Fruit fly (Drosophila melanogaster): Measurements from ENCODE around the gene CG15892.

Gene CG15892

DNA sequence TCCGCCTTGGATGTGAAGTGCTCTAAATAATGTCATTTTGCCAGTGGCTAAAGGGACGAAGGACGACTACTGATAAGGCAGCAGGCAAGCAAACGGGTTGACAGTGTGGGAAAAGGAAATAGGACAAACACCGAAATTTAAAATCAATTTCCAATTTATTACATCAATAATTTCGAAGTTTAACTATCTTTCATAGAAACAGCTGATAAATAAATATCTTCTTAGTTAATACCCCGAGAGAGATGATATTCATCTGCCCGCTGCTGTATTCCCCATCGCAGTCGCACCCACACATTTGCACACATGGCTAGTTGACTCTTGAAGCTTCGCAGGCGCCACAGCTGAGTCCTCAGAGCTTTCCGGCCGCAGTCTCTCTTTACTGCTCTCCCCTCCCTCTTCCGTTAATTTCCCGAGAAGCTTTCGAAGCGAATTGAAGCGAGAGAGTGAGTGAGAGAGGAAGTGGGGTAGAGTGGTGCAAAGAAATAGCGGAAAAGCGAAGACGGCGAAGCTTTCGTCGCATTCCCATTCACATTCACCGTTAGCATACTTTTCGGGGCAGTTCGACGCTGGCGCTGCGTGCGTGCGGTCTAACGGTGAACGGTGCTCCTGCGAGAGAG is 22.8 kb upstream of the CG15892 start (continued):
- peak; percentile 55; the same call in 1 of the 3 replicates for TF ChIP-seq so (GFP tag; IDR thresholded peaks at IDR 0.05)
- peak; percentile 82 for TF ChIP-seq Rfx (GFP tag; IDR thresholded peaks at IDR 0.05)
- TF ChIP-seq nmo (GFP tag; optimal IDR thresholded peaks at IDR 0.05), result peak; percentile 43
- TF ChIP-seq CG7928 (GFP tag; optimal IDR thresholded peaks at IDR 0.05), result peak; percentile 7
- peak; percentile 35 for TF ChIP-seq Max (GFP tag; optimal IDR thresholded peaks at IDR 0.05)
- no peak for TF ChIP-seq Bdp1 (GFP tag; optimal IDR thresholded peaks at IDR 0.05)
- TF ChIP-seq Usf (GFP tag; optimal IDR thresholded peaks at IDR 0.05), result no peak
- no peak for TF ChIP-seq Hmx (GFP tag; optimal IDR thresholded peaks at IDR 0.05)
- TF ChIP-seq Hmr (GFP tag; optimal IDR thresholded peaks at IDR 0.05), result peak; percentile 85
- TF ChIP-seq CG9797 (GFP tag; optimal IDR thresholded peaks at IDR 0.05), result no peak
- TF ChIP-seq zfh2 (GFP tag; optimal IDR thresholded peaks at IDR 0.05), result peak; percentile 26
- TF ChIP-seq CG31365 (tag; optimal IDR thresholded peaks at IDR 0.05), result no peak
- TF ChIP-seq CG3995 (GFP tag; optimal IDR thresholded peaks at IDR 0.05), result peak; percentile 7
- TF ChIP-seq CG31441 (GFP tag; IDR thresholded peaks at IDR 0.05), result peak; percentile 51
- peak; percentile 70 for TF ChIP-seq Xrp1 (GFP tag; IDR thresholded peaks at IDR 0.05)
- no peak for TF ChIP-seq CG16813 (GFP tag; IDR thresholded peaks at IDR 0.05; ENCODE audit: partially characterized antibody)
- peak; percentile 66 for TF ChIP-seq gem (tag; optimal IDR thresholded peaks at IDR 0.05)
- TF ChIP-seq vfl (GFP tag; optimal IDR thresholded peaks at IDR 0.05), result no peak
- peak; percentile 80 for TF ChIP-seq Meics (GFP tag; optimal IDR thresholded peaks at IDR 0.05)
- no peak for TF ChIP-seq emc (GFP tag; optimal IDR thresholded peaks at IDR 0.05)
- no peak for TF ChIP-seq nom (GFP tag; optimal IDR thresholded peaks at IDR 0.05)
- TF ChIP-seq jigr1 (GFP tag; IDR thresholded peaks at IDR 0.05), result no peak
- peak; percentile 64 for TF ChIP-seq CG30403 (GFP tag; optimal IDR thresholded peaks at IDR 0.05)
- no peak for TF ChIP-seq pnt (GFP tag; optimal IDR thresholded peaks at IDR 0.05)
- TF ChIP-seq lbe (GFP tag; optimal IDR thresholded peaks at IDR 0.05), result no peak
- TF ChIP-seq CG4617 (GFP tag; optimal IDR thresholded peaks at IDR 0.05; ENCODE audit: borderline replicate concordance), result no peak
- TF ChIP-seq CG18599 (GFP tag; optimal IDR thresholded peaks at IDR 0.05), result peak; percentile 90
- TF ChIP-seq tna (GFP tag; IDR thresholded peaks at IDR 0.05; ENCODE audit: partially characterized antibody), result no peak
- TF ChIP-seq tx (GFP tag; optimal IDR thresholded peaks at IDR 0.05), result no peak
- TF ChIP-seq Jarid2 (GFP tag; optimal IDR thresholded peaks at IDR 0.05), result no peak
- peak; percentile 46 for TF ChIP-seq CG16863 (GFP tag; optimal IDR thresholded peaks at IDR 0.05)
- TF ChIP-seq CG13296 (GFP tag; optimal IDR thresholded peaks at IDR 0.05), result peak; percentile 65
- TF ChIP-seq lmd (GFP tag; IDR thresholded peaks at IDR 0.05), result peak; percentile 70
- TF ChIP-seq tap (tag; optimal IDR thresholded peaks at IDR 0.05), result peak; percentile 53
- peak; percentile 29; the same call in 1 of the 2 replicates for TF ChIP-seq Poxn (GFP tag; IDR thresholded peaks at IDR 0.05)
- no peak for TF ChIP-seq Dfd (GFP tag; optimal IDR thresholded peaks at IDR 0.05)
- no peak for TF ChIP-seq CG10462 (GFP tag; optimal IDR thresholded peaks at IDR 0.05)
- TF ChIP-seq Rx (GFP tag; IDR thresholded peaks at IDR 0.05), result peak; percentile 49
- no peak for TF ChIP-seq NC2α (GFP tag; optimal IDR thresholded peaks at IDR 0.05)
- peak; percentile 51; the same call in 1 of the 2 replicates for TF ChIP-seq CG9215 (GFP tag; IDR thresholded peaks at IDR 0.05)
- peak; percentile 36 for TF ChIP-seq HmgZ (tag; optimal IDR thresholded peaks at IDR 0.05)
- TF ChIP-seq CG34422 (GFP tag; IDR thresholded peaks at IDR 0.05), result peak; percentile 67; the same call in 2 of the 3 replicates
- TF ChIP-seq E2f1 (GFP tag; IDR thresholded peaks at IDR 0.05), result peak; percentile 58
- TF ChIP-seq zen (tag; optimal IDR thresholded peaks at IDR 0.05), result no peak
- TF ChIP-seq salm (tag; optimal IDR thresholded peaks at IDR 0.05), result no peak
- no peak for TF ChIP-seq Dip2 (GFP tag; IDR thresholded peaks at IDR 0.05)
- TF ChIP-seq CG1233 (GFP tag; optimal IDR thresholded peaks at IDR 0.05), result peak; percentile 61
- no peak for TF ChIP-seq Sry-β (GFP tag; optimal IDR thresholded peaks at IDR 0.05)
- TF ChIP-seq CG11695 (GFP tag; IDR thresholded peaks at IDR 0.05), result peak; percentile 79
- peak; percentile 33; the same call in 1 of the 2 replicates for TF ChIP-seq ara (GFP tag; IDR thresholded peaks at IDR 0.05)
